Worm (Caenorhabditis elegans) whole organism, young adult: Measurements from ENCODE around the gene T08D2.4.

Source experiments
- C06A6.2 ChIP-seq: fragments of 200-800 bp; sonication (Bioruptor generic); conservative IDR thresholded peaks from 2 replicates; pipeline ENCODE4 v1.3.6; 2022; ENCODE audit warnings: missing genetic modification characterization, missing compliant biosample characterization
- C17E4.6 ChIP-seq: fragments of 200-800 bp; sonication (Bioruptor generic); IDR thresholded peaks from 2 replicates; pipeline ENCODE4 v1.3.6; 2022; ENCODE audit warnings: missing genetic modification reagents, missing genetic modification characterization, missing compliant biosample characterization
- F10E7.11 ChIP-seq: sonication (generic microtip); optimal IDR thresholded peaks from 2 replicates; lab custom pipeline; 2017; ENCODE audit warnings: mild to moderate bottlenecking, missing genetic modification characterization, moderate library complexity, missing compliant biosample characterization
- F22D6.2 ChIP-seq: sonication (generic microtip); optimal IDR thresholded peaks from 2 replicates; lab custom pipeline; 2016; ENCODE audit warnings: mild to moderate bottlenecking, missing genetic modification characterization, missing compliant biosample characterization
- F57C9.4 ChIP-seq: sonication (generic microtip); optimal IDR thresholded peaks from 2 replicates; lab custom pipeline; 2017; ENCODE audit warnings: mild to moderate bottlenecking, missing genetic modification characterization, missing compliant biosample characterization
- T26A5.8 ChIP-seq: sonication (generic microtip); optimal IDR thresholded peaks from 2 replicates; lab custom pipeline; 2016; ENCODE audit warnings: missing genetic modification characterization, missing compliant biosample characterization
- Y53G8AR.9 ChIP-seq: fragments of 200-800 bp; sonication (Bioruptor generic); conservative IDR thresholded peaks from 2 replicates; pipeline ENCODE4 v1.3.6; 2022; ENCODE audit warnings: missing genetic modification reagents, missing genetic modification characterization, missing compliant biosample characterization
- Y56A3A.18 ChIP-seq: fragments of 200-800 bp; sonication (Bioruptor generic); IDR thresholded peaks from 2 replicates; pipeline ENCODE4 v1.3.6; 2022; ENCODE audit warnings: missing genetic modification reagents, missing genetic modification characterization, missing compliant biosample characterization
- Y79H2A.3 ChIP-seq: fragments of 200-800 bp; sonication (Bioruptor generic); conservative IDR thresholded peaks from 2 replicates; pipeline ENCODE4 v1.3.6; 2022; ENCODE audit warnings: missing genetic modification reagents, missing genetic modification characterization, missing compliant biosample characterization
- attf-5 ChIP-seq: fragments of 200-800 bp; sonication (Bioruptor generic); optimal IDR thresholded peaks from 2 replicates; lab custom pipeline; 2018; ENCODE audit warnings: mild to moderate bottlenecking, missing genetic modification characterization, missing compliant biosample characterization
- bed-1 ChIP-seq: fragments of 200-800 bp; sonication (Bioruptor generic); IDR thresholded peaks from 2 replicates; pipeline ENCODE4 v1.3.6; 2022; ENCODE audit warnings: missing genetic modification reagents, missing genetic modification characterization, missing compliant biosample characterization
- ccch-3 ChIP-seq: fragments of 200-800 bp; sonication (Bioruptor generic); optimal IDR thresholded peaks from 2 replicates; lab custom pipeline; 2018; ENCODE audit warnings: mild to moderate bottlenecking, missing genetic modification characterization, missing compliant biosample characterization
- ceh-27 ChIP-seq: fragments of 200-800 bp; sonication (Bioruptor generic); optimal IDR thresholded peaks from 2 replicates; lab custom pipeline; 2018; ENCODE audit warnings: mild to moderate bottlenecking, missing genetic modification characterization, moderate library complexity, missing compliant biosample characterization
- chd-7 ChIP-seq: sonication (generic microtip); optimal IDR thresholded peaks from 2 replicates; lab custom pipeline; 2016; ENCODE audit warnings: mild to moderate bottlenecking, missing genetic modification characterization, moderate library complexity, missing compliant biosample characterization
- die-1 ChIP-seq: sonication (generic microtip); optimal IDR thresholded peaks from 2 replicates; lab custom pipeline; 2016; ENCODE audit warnings: missing genotype, mild to moderate bottlenecking, missing genetic modification characterization, missing compliant biosample characterization
- dpff-1 ChIP-seq: sonication (generic microtip); optimal IDR thresholded peaks from 2 replicates; lab custom pipeline; 2017; ENCODE audit warnings: mild to moderate bottlenecking, missing genetic modification characterization, missing compliant biosample characterization
- egl-18 ChIP-seq: fragments of 200-800 bp; sonication (Bioruptor generic); IDR thresholded peaks from 2 replicates; pipeline ENCODE4 v1.3.6; 2022; ENCODE audit warnings: missing genetic modification reagents, missing genetic modification characterization, missing compliant biosample characterization
- ekl-4 ChIP-seq: fragments of 200-800 bp; sonication (Bioruptor generic); IDR thresholded peaks from 2 replicates; pipeline ENCODE4 v1.3.6; 2022; ENCODE audit warnings: missing genetic modification reagents, missing genetic modification characterization, missing compliant biosample characterization
- gei-17 ChIP-seq: fragments of 200-800 bp; sonication (Bioruptor generic); optimal IDR thresholded peaks from 2 replicates; lab custom pipeline; 2018; ENCODE audit warnings: mild to moderate bottlenecking, missing genetic modification characterization, missing compliant biosample characterization
- hmg-1.2 ChIP-seq: fragments of 200-800 bp; sonication (Bioruptor generic); IDR thresholded peaks from 2 replicates; pipeline ENCODE4 v1.3.6; 2022; ENCODE audit warnings: missing genetic modification reagents, missing genetic modification characterization, missing compliant biosample characterization
- let-607 ChIP-seq, 2 experiments: fragments of 200-800 bp in 1 of 2; sonication (Bioruptor generic) in 1 of 2; sonication (generic microtip) in 1 of 2; optimal IDR thresholded peaks; 2 replicates each; lab custom pipeline; 2016 to 2018; ENCODE audit warnings: mild to moderate bottlenecking in 2 of 2, missing compliant biosample characterization in 2 of 2, missing genetic modification characterization in 2 of 2, moderate library complexity in 2 of 2, missing genotype in 1 of 2
- lin-26 ChIP-seq: fragments of 200-800 bp; sonication (Bioruptor generic); IDR thresholded peaks from 2 replicates; pipeline ENCODE4 v1.3.6; 2022; ENCODE audit warnings: missing genetic modification reagents, missing genetic modification characterization, missing compliant biosample characterization
- lir-1 ChIP-seq: fragments of 200-800 bp; sonication (Bioruptor generic); conservative IDR thresholded peaks from 2 replicates; pipeline ENCODE4 v1.3.6; 2022; ENCODE audit warnings: missing genetic modification reagents, missing genetic modification characterization, missing compliant biosample characterization
- lsy-27 ChIP-seq: sonication (generic microtip); optimal IDR thresholded peaks from 2 replicates; lab custom pipeline; 2017; ENCODE audit warnings: missing genetic modification characterization, mild to moderate bottlenecking, missing compliant biosample characterization, antibody characterized with exemption, missing genotype, borderline replicate concordance; ENCODE audit not compliant: insufficient read depth
- madf-6 ChIP-seq: fragments of 200-800 bp; sonication (Bioruptor generic); IDR thresholded peaks from 2 replicates; pipeline ENCODE4 v1.3.6; 2022; ENCODE audit warnings: missing genetic modification reagents, missing genetic modification characterization, missing compliant biosample characterization
- mes-4 ChIP-seq: sonication (generic microtip); optimal IDR thresholded peaks from 2 replicates; lab custom pipeline; 2016; ENCODE audit warnings: missing genotype, missing genetic modification characterization, missing compliant biosample characterization
- nfya-2 ChIP-seq: fragments of 200-800 bp; sonication (Bioruptor generic); IDR thresholded peaks from 2 replicates; pipeline ENCODE4 v1.3.6; 2022; ENCODE audit warnings: missing genetic modification reagents, missing genetic modification characterization, missing compliant biosample characterization
- pha-4 ChIP-seq: fragments of 150-350 bp; sonication (generic microtip); optimal IDR thresholded peaks from 2 replicates; lab custom pipeline; 2014; ENCODE audit warnings: missing biosample characterization, missing genetic modification reagents, missing genetic modification characterization
- rpc-1 ChIP-seq, 2 experiments: fragments of 150-350 bp in 1 of 2; sonication (generic microtip) in 1 of 2; optimal IDR thresholded peaks; 2 replicates each; lab custom pipeline; 2014 to 2018; ENCODE audit warnings: missing biosample characterization in 1 of 2, missing genetic modification characterization in 1 of 2, missing genetic modification reagents in 1 of 2, missing genotype in 1 of 2
- snpc-1.1 ChIP-seq: sonication (generic microtip); optimal IDR thresholded peaks from 2 replicates; lab custom pipeline; 2017; ENCODE audit warnings: missing genetic modification characterization, mild to moderate bottlenecking, missing compliant biosample characterization, antibody characterized with exemption, moderate library complexity, missing genotype, missing genetic modification reagents; ENCODE audit not compliant: insufficient read depth
- snpc-3.4 ChIP-seq: sonication (generic microtip); optimal IDR thresholded peaks from 2 replicates; lab custom pipeline; 2017; ENCODE audit warnings: missing genetic modification characterization, mild to moderate bottlenecking, missing compliant biosample characterization, antibody characterized with exemption, moderate library complexity, missing genotype, missing genetic modification reagents
- sptf-2 ChIP-seq: fragments of 200-800 bp; sonication (Bioruptor generic); optimal IDR thresholded peaks from 2 replicates; lab custom pipeline; 2018; ENCODE audit warnings: mild to moderate bottlenecking, missing genetic modification characterization, missing compliant biosample characterization
- unc-130 ChIP-seq: sonication (generic microtip); optimal IDR thresholded peaks from 2 replicates; lab custom pipeline; 2016; ENCODE audit warnings: missing genetic modification reagents, missing genetic modification characterization, missing compliant biosample characterization
- ztf-22 ChIP-seq: fragments of 200-800 bp; sonication (Bioruptor generic); optimal IDR thresholded peaks from 2 replicates; lab custom pipeline; 2018; ENCODE audit warnings: mild to moderate bottlenecking, missing genetic modification characterization, moderate library complexity, missing compliant biosample characterization
- ztf-28 ChIP-seq: fragments of 200-800 bp; sonication (Bioruptor generic); IDR thresholded peaks from 2 replicates; pipeline ENCODE4 v1.3.6; 2022; ENCODE audit warnings: missing genetic modification reagents, missing genetic modification characterization, missing compliant biosample characterization

Gene T08D2.4

DNA sequence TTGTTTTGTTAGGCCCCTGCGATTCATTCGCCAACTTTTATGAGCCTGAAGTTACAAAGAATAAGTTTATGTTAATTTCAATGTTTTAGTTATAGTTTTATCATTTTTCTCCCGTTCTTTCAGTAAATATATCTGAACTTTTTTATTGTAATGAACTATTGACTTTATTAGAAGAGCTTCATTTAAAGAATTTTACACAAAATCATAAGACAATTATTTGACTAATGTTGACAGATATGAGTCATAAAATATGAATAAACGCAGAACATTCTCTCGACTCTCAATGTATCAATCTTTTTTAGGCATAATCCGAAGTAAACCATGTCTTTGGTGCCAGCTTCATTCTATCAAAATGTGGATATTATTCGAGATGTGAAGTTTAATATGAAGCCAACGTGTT, at the start of gene T08D2.4, which contains the start of gene T08D2.5:
Gene T08D2.4 (plus strand): TSS at position 322 of the 400 bp plus-strand sequence.
Gene T08D2.5 (plus strand): TSS at position 301 of the 400 bp plus-strand sequence.
- TF ChIP-seq hmg-1.2 (GFP tag; lab: Robert Waterston, UW) (no peak), die-1 (tag; lab: Kevin White, UChicago) (no peak), F22D6.2 (tag; lab: Kevin White, UChicago) (no peak), F57C9.4 (tag; lab: Kevin White, UChicago) (no peak), gei-17 (GFP tag; lab: Kevin White, UChicago) (no peak), Y53G8AR.9 (GFP tag; lab: Robert Waterston, UW) (no peak), attf-5 (no peak)

DNA sequence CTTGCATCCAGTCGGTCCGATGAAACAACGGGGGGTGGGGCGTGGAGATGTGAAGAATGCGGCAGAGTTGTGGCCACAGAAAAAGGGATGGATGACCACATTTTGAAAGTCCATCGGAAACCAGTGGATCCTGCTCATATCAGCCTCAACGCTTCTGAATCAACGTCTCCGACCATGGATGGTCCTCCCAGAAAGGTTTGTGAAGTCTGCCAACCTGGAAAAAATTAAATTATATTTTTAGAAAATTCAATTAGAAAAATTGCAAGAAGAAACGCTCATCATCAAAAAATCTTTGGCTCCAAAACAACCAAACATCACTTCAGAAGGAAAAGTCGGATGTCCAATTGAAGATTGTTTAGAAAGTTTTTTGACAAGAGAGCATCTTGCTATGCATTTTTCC, 36.0 kb upstream of the T08D2.4 start, which contains the start of gene Y73B3A.8:
Gene Y73B3A.8 (minus strand): TSS at position 101 of the 400 bp plus-strand sequence.
- no peak for TF ChIP-seq Y56A3A.18 (GFP tag; lab: Robert Waterston, UW)
- no peak for TF ChIP-seq C17E4.6 (GFP tag; lab: Robert Waterston, UW)
- no peak for TF ChIP-seq ccch-3
- no peak for TF ChIP-seq egl-18 (GFP tag; lab: Robert Waterston, UW)
- TF ChIP-seq sptf-2 (GFP tag; lab: Kevin White, UChicago): no peak

DNA sequence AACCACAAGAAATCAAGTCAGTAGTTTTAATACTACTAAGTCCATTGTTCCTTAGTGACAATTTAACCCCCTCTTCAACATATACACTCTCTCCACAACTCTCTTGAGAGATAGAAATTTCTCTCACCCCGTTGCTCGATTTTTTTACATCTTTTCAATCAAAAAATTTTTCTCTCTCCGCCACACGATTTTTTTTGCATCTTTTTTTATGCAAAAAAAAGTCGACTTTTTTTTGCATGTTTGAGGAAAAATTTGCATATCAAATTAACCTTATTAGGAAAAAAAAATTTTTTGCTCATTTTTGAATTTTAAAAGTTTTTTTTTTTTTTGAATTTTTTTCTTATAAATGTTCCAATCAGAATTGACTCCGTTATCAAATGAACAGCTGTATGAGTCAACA, 30.4 kb upstream of the T08D2.4 start:
- TF ChIP-seq ztf-22 (GFP tag; lab: Kevin White, UChicago) (no peak), F10E7.11 (tag; lab: Kevin White, UChicago) (no peak), pha-4 (tag; lab: Kevin White, UChicago) (no peak), Y79H2A.3 (no peak), mes-4 (tag; lab: Kevin White, UChicago) (no peak), let-607 (tag; optimal IDR thresholded peaks at IDR 0.05; lab: Kevin White, UChicago) (no peak), egl-18 (GFP tag; lab: Robert Waterston, UW) (no peak), T26A5.8 (tag; lab: Kevin White, UChicago) (no peak)
- TF ChIP-seq, all 124 proteins: peak for 0

DNA sequence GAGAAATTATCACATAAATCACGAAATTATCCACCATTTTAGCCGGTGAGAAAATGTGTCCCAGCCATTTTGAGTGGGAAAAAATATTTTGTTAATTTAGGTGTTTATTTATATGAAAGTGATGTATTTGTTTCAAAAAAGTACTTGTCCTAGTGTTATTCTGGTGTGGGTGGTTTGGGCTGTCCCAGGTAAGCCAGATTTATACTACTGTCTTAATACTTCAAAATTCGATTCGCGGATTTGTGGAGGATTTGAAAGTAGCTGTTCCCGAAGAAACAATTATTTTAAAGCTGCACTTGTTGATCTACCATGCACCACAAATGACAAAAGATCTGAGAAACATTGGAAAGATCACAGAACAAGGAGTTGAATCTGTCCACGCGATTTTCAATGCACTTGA, 29.4 kb upstream of the T08D2.4 start, which contains the start of gene Y73B3A.11:
Gene Y73B3A.11 (plus strand): TSS at position 301 of the 400 bp plus-strand sequence.
- TF ChIP-seq madf-6 (GFP tag; lab: Robert Waterston, UW) (no peak), nfya-2 (GFP tag; lab: Robert Waterston, UW) (no peak), ceh-27 (no peak), ekl-4 (no peak), lir-1 (GFP tag; lab: Robert Waterston, UW) (no peak), dpff-1 (tag; lab: Kevin White, UChicago) (no peak), Y53G8AR.9 (GFP tag; lab: Robert Waterston, UW) (no peak), rpc-1 (optimal IDR thresholded peaks at IDR 0.05; lab: Kevin White, UChicago) (no peak), rpc-1 (tag; optimal IDR thresholded peaks at IDR 0.05; lab: Kevin White, UChicago) (no peak), snpc-3.4 (tag; lab: Kevin White, UChicago) (no peak), snpc-1.1 (tag; lab: Kevin White, UChicago) (no peak), chd-7 (tag; lab: Kevin White, UChicago) (no peak), Y56A3A.18 (GFP tag; lab: Robert Waterston, UW) (no peak), bed-1 (no peak), lin-26 (no peak), unc-130 (GFP tag; lab: Kevin White, UChicago) (no peak), ztf-28 (GFP tag; lab: Robert Waterston, UW) (no peak), lsy-27 (tag; lab: Kevin White, UChicago) (no peak), C06A6.2 (no peak)
